Worm (Caenorhabditis elegans) whole organism, L2 larva: Measurements from ENCODE around the gene gst-34.
A peak's percentile ranks its signal among the peaks of the same experiment; 100 is the strongest.

Experiments used
- C34F6.9 ChIP-seq: fragments of 150-350 bp; optimal IDR thresholded peaks from 2 replicates; lab custom pipeline; 2014; ENCODE audit warnings: missing biosample characterization, missing genetic modification characterization
- F13H6.1 ChIP-seq: sonication (generic microtip); optimal IDR thresholded peaks from 2 replicates; lab custom pipeline; 2016; ENCODE audit warnings: missing genetic modification characterization, missing compliant biosample characterization
- R02D3.7 ChIP-seq: fragments of 150-350 bp; optimal IDR thresholded peaks from 2 replicates; lab custom pipeline; 2014; ENCODE audit warnings: missing biosample characterization, missing genetic modification characterization
- Y55F3AM.14 ChIP-seq: fragments of 200-800 bp; sonication (Bioruptor generic); optimal IDR thresholded peaks from 2 replicates; lab custom pipeline; 2018; ENCODE audit warnings: mild to moderate bottlenecking, missing genetic modification characterization, missing compliant biosample characterization
- ZK546.5 ChIP-seq: sonication (generic microtip); optimal IDR thresholded peaks from 2 replicates; lab custom pipeline; 2017; ENCODE audit warnings: missing biosample characterization, missing genetic modification characterization
- aly-2 ChIP-seq: fragments of 150-350 bp; optimal IDR thresholded peaks from 2 replicates; lab custom pipeline; 2014; ENCODE audit warnings: missing biosample characterization, missing genetic modification characterization
- ama-1 ChIP-seq: fragments of 150-350 bp; optimal IDR thresholded peaks from 2 replicates; lab custom pipeline; 2018; ENCODE audit warnings: inconsistent platforms
- blmp-1 ChIP-seq: sonication (generic microtip); optimal IDR thresholded peaks from 2 replicates; lab custom pipeline; 2017; ENCODE audit warnings: missing genetic modification characterization, mild to moderate bottlenecking, missing compliant biosample characterization, antibody characterized with exemption, moderate library complexity; ENCODE audit not compliant: insufficient read depth
- ceh-16 ChIP-seq: fragments of 150-350 bp; optimal IDR thresholded peaks from 2 replicates; lab custom pipeline; 2014; ENCODE audit warnings: missing biosample characterization, missing genetic modification characterization
- ceh-82 ChIP-seq: fragments of 150-350 bp; optimal IDR thresholded peaks from 2 replicates; lab custom pipeline; 2014; ENCODE audit warnings: missing biosample characterization, missing genetic modification characterization
- crh-2 ChIP-seq: sonication (generic microtip); optimal IDR thresholded peaks from 2 replicates; lab custom pipeline; 2017; ENCODE audit warnings: missing biosample characterization, missing genetic modification characterization
- dmd-4 ChIP-seq: sonication (generic microtip); optimal IDR thresholded peaks from 2 replicates; lab custom pipeline; 2017; ENCODE audit warnings: missing biosample characterization, missing genetic modification characterization
- egl-27 ChIP-seq: sonication (generic microtip); optimal IDR thresholded peaks from 3 replicates; lab custom pipeline; 2017; ENCODE audit warnings: missing biosample characterization, missing genetic modification reagents, missing genetic modification characterization
- elt-3 ChIP-seq: sonication (generic microtip); optimal IDR thresholded peaks from 2 replicates; lab custom pipeline; 2017; ENCODE audit warnings: missing biosample characterization, missing genetic modification characterization
- fos-1 ChIP-seq: fragments of 150-350 bp; optimal IDR thresholded peaks from 2 replicates; lab custom pipeline; 2014; ENCODE audit warnings: missing biosample characterization, missing genetic modification characterization
- gmeb-1 ChIP-seq: fragments of 150-350 bp; optimal IDR thresholded peaks from 2 replicates; lab custom pipeline; 2014; ENCODE audit warnings: missing biosample characterization, missing genetic modification characterization
- lin-11 ChIP-seq: fragments of 150-350 bp; sonication (generic microtip); optimal IDR thresholded peaks from 2 replicates; lab custom pipeline; 2014; ENCODE audit warnings: missing biosample characterization, missing genetic modification characterization, inconsistent platforms, mixed read lengths
- lin-13 ChIP-seq: fragments of 150-350 bp; optimal IDR thresholded peaks from 2 replicates; lab custom pipeline; 2014; ENCODE audit warnings: missing biosample characterization, missing genetic modification reagents, missing genetic modification characterization
- lin-39 ChIP-seq: fragments of 150-350 bp; optimal IDR thresholded peaks from 2 replicates; lab custom pipeline; 2014; ENCODE audit warnings: missing biosample characterization, missing genetic modification reagents, missing genetic modification characterization
- lsy-2 ChIP-seq, 2 experiments: fragments of 150-350 bp in 1 of 2; sonication (generic microtip) in 1 of 2; optimal IDR thresholded peaks; 2 replicates each; lab custom pipeline; 2014 to 2017; ENCODE audit warnings: missing biosample characterization in 2 of 2, missing genetic modification characterization in 2 of 2
- mab-5 ChIP-seq: fragments of 150-350 bp; optimal IDR thresholded peaks from 2 replicates; lab custom pipeline; 2014; ENCODE audit warnings: missing biosample characterization, missing genetic modification characterization
- nhr-10 ChIP-seq: sonication (generic microtip); optimal IDR thresholded peaks from 2 replicates; lab custom pipeline; 2017; ENCODE audit warnings: missing biosample characterization, missing genetic modification characterization
- nhr-11 ChIP-seq: fragments of 150-350 bp; optimal IDR thresholded peaks from 2 replicates; lab custom pipeline; 2014; ENCODE audit warnings: missing biosample characterization, missing genetic modification characterization
- nhr-12 ChIP-seq: fragments of 150-350 bp; optimal IDR thresholded peaks from 2 replicates; lab custom pipeline; 2014; ENCODE audit warnings: missing biosample characterization, missing genetic modification characterization
- nhr-129 ChIP-seq: fragments of 150-350 bp; optimal IDR thresholded peaks from 2 replicates; lab custom pipeline; 2014; ENCODE audit warnings: missing biosample characterization, missing genetic modification characterization
- nhr-21 ChIP-seq: fragments of 150-350 bp; optimal IDR thresholded peaks from 2 replicates; lab custom pipeline; 2014; ENCODE audit warnings: missing biosample characterization, missing genetic modification characterization
- nhr-23 ChIP-seq: fragments of 150-350 bp; optimal IDR thresholded peaks from 2 replicates; lab custom pipeline; 2014; ENCODE audit warnings: missing biosample characterization, missing genetic modification reagents, missing genetic modification characterization
- nhr-237 ChIP-seq: fragments of 150-350 bp; optimal IDR thresholded peaks from 2 replicates; lab custom pipeline; 2014; ENCODE audit warnings: missing biosample characterization, missing genetic modification characterization
- nhr-25 ChIP-seq: fragments of 150-350 bp; sonication (generic microtip); optimal IDR thresholded peaks from 3 replicates; lab custom pipeline; 2014; ENCODE audit warnings: missing biosample characterization, missing genetic modification characterization
- nhr-77 ChIP-seq: fragments of 150-350 bp; optimal IDR thresholded peaks from 2 replicates; lab custom pipeline; 2014; ENCODE audit warnings: missing biosample characterization, missing genetic modification characterization
- peb-1 ChIP-seq: fragments of 150-350 bp; optimal IDR thresholded peaks from 2 replicates; lab custom pipeline; 2014; ENCODE audit warnings: missing biosample characterization, missing genetic modification characterization
- sem-4 ChIP-seq: fragments of 150-350 bp; optimal IDR thresholded peaks from 2 replicates; lab custom pipeline; 2014; ENCODE audit warnings: missing biosample characterization, missing genetic modification reagents, missing genetic modification characterization
- skn-1 ChIP-seq: sonication (generic microtip); optimal IDR thresholded peaks from 2 replicates; lab custom pipeline; 2017; ENCODE audit warnings: missing biosample characterization, missing genetic modification characterization
- sma-3 ChIP-seq: sonication (generic microtip); optimal IDR thresholded peaks from 2 replicates; lab custom pipeline; 2016; ENCODE audit warnings: missing genetic modification reagents, missing genetic modification characterization, missing compliant biosample characterization
- sma-9 ChIP-seq, 2 experiments: fragments of 150-350 bp in 1 of 2; sonication (generic microtip) in 1 of 2; optimal IDR thresholded peaks; 2 replicates each; lab custom pipeline; 2014 to 2016; ENCODE audit warnings: missing genetic modification characterization in 2 of 2, mild to moderate bottlenecking in 1 of 2, missing biosample characterization in 1 of 2, missing compliant biosample characterization in 1 of 2, missing genetic modification reagents in 1 of 2, moderate library complexity in 1 of 2
- snpc-4 ChIP-seq: fragments of 150-350 bp; optimal IDR thresholded peaks from 2 replicates; lab custom pipeline; 2014; ENCODE audit warnings: missing biosample characterization, missing genetic modification characterization
- unc-39 ChIP-seq: fragments of 150-350 bp; optimal IDR thresholded peaks from 2 replicates; lab custom pipeline; 2014; ENCODE audit warnings: missing biosample characterization, missing genetic modification characterization
- unc-55 ChIP-seq: fragments of 150-350 bp; sonication (generic microtip); optimal IDR thresholded peaks from 3 replicates; lab custom pipeline; 2014; ENCODE audit warnings: missing biosample characterization, missing genetic modification reagents, missing genetic modification characterization
- unc-62 ChIP-seq: fragments of 150-350 bp; optimal IDR thresholded peaks from 2 replicates; lab custom pipeline; 2014; ENCODE audit warnings: missing biosample characterization, missing genetic modification reagents, missing genetic modification characterization
- ztf-11 ChIP-seq: sonication (generic microtip); optimal IDR thresholded peaks from 2 replicates; lab custom pipeline; 2017; ENCODE audit warnings: missing biosample characterization, missing genetic modification characterization
- ztf-4 ChIP-seq: fragments of 150-350 bp; optimal IDR thresholded peaks from 2 replicates; lab custom pipeline; 2014; ENCODE audit warnings: missing biosample characterization, missing genetic modification characterization

Gene gst-34

DNA sequence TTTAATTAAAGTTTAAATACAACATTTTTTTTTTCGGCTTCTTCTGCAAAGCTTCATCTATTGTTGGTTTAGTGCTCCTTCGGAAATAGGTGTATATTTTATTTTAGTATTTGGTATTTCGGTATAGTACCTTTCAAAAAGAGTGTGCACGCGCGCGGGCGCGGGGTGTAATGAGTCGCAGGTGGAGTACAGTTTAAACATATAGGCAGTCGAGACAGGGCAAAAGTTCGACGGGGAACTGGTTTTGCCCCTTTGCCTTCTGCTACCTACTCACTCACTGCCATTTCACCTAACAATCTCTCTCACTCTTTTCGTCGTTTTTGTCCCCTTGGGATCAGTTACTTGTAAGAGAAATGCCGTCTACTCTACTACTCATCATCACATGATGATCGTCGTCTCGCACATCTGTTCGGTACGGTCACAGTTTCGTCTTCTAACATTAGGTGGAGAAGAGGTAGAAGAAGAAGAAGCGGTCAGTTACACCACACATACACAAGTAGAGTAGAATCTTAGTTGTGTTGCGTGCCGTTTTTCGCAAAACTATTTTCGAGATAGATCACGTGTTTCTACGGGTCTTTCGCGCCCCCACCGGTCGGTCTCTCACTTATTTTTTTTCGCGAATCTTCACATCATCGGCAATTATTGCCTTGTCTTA, 29.3 kb upstream of the gst-34 start:
- TF ChIP-seq unc-62: no peak
- TF ChIP-seq snpc-4 (tag; lab: Kevin White, UChicago): no peak
- TF ChIP-seq unc-39 (tag; lab: Kevin White, UChicago): no peak
- TF ChIP-seq lin-11 (tag; lab: Kevin White, UChicago): no peak
- TF ChIP-seq nhr-21 (tag; lab: Kevin White, UChicago): peak; percentile 59
- no peak for TF ChIP-seq lsy-2 (tag; optimal IDR thresholded peaks at IDR 0.05; lab: Kevin White, UChicago)
- TF ChIP-seq R02D3.7 (tag; lab: Kevin White, UChicago): no peak
- TF ChIP-seq mab-5 (tag; lab: Kevin White, UChicago): no peak
- no peak for TF ChIP-seq nhr-237 (tag; lab: Kevin White, UChicago)
- no peak for TF ChIP-seq skn-1
- TF ChIP-seq nhr-129: peak; percentile 89
- peak; percentile 53 for TF ChIP-seq crh-2 (tag; lab: Kevin White, UChicago)
- no peak for TF ChIP-seq gmeb-1
- TF ChIP-seq nhr-25 (tag; lab: Kevin White, UChicago): peak; percentile 86
- no peak for TF ChIP-seq elt-3 (tag; lab: Kevin White, UChicago)
- peak; percentile 71 for TF ChIP-seq blmp-1
- no peak for TF ChIP-seq nhr-10 (tag; lab: Kevin White, UChicago)
- no peak for TF ChIP-seq egl-27 (tag; lab: Kevin White, UChicago)
- peak; percentile 69 for TF ChIP-seq sma-9 (GFP tag; optimal IDR thresholded peaks at IDR 0.05; lab: Kevin White, UChicago)
- TF ChIP-seq sma-9 (tag; optimal IDR thresholded peaks at IDR 0.05; lab: Kevin White, UChicago): no peak
- TF ChIP-seq sma-3 (GFP tag; lab: Kevin White, UChicago): peak; percentile 74
- no peak for TF ChIP-seq lin-13 (GFP tag; lab: Kevin White, UChicago)
- TF ChIP-seq ama-1 (lab: Kevin White, UChicago): no peak
- TF ChIP-seq dmd-4: no peak
- TF ChIP-seq nhr-12: no peak
- no peak for TF ChIP-seq peb-1 (tag; lab: Kevin White, UChicago)
- TF ChIP-seq nhr-11 (tag; lab: Kevin White, UChicago): no peak
- TF ChIP-seq ztf-11 (tag; lab: Kevin White, UChicago): no peak
- no peak for TF ChIP-seq lin-39 (tag; lab: Kevin White, UChicago)
- peak; percentile 19 for TF ChIP-seq fos-1
- TF ChIP-seq aly-2: no peak
- no peak for TF ChIP-seq Y55F3AM.14 (GFP tag; lab: Kevin White, UChicago)
- peak; percentile 77 for TF ChIP-seq F13H6.1
- no peak for TF ChIP-seq nhr-77 (tag; lab: Kevin White, UChicago)
- no peak for TF ChIP-seq nhr-23
- TF ChIP-seq ztf-4 (tag; lab: Kevin White, UChicago): peak; percentile 57
- TF ChIP-seq sem-4 (tag; lab: Kevin White, UChicago): no peak
- TF ChIP-seq unc-55 (GFP tag; lab: Kevin White, UChicago): no peak
- peak; percentile 46 for TF ChIP-seq ceh-16

DNA sequence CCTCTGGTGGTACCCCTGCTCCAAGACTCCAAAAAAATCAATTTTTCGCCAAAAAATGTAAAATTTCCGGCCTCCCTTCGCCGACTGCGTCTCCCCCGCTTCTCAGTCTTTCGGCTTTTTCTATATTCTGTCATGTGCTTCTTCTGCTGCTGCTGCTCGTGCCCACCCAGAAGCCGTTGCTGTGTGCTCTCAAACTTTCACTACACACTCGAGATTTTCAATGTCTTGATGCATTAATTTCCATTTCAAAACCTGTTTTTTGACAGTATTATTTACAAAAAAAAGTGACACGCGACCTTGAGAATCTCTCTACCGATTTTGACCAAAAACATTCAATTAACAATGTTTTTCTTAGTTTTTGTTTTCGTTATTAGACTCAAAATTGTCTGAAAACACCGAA, 26.3 kb upstream of the gst-34 start:
- TF ChIP-seq blmp-1 (peak; percentile 36), skn-1 (no peak), sma-3 (GFP tag; lab: Kevin White, UChicago) (no peak), ceh-82 (tag; lab: Kevin White, UChicago) (no peak), C34F6.9 (tag; lab: Kevin White, UChicago) (peak; percentile 32), R02D3.7 (tag; lab: Kevin White, UChicago) (no peak), egl-27 (tag; lab: Kevin White, UChicago) (no peak), unc-55 (GFP tag; lab: Kevin White, UChicago) (peak; percentile 22), lsy-2 (tag; optimal IDR thresholded peaks at IDR 0.05; lab: Kevin White, UChicago) (peak in 1 of 2 experiments; percentile 12)
- TF ChIP-seq, all 48 proteins: peak for 4

DNA sequence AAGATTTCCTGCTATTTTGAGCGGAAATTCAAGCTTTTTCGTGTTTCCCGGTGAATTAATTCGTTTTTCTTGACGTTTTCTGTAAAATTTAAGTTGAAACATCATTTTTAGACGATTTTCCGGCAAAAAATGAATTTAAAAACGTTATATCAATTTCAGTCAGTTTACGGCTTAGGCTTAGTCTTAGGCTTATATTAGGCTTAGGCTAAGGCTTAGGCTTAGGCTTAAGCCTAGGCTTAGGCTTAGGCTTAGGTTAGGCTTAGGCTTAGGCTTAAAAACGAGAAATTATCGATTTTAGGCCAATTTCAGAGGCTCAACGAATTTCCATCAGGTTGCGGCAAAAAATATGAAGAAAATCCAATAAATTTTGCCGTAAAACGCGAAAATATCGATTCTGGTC, 25.8 kb upstream of the gst-34 start:
- no peak for TF ChIP-seq F13H6.1
- no peak for TF ChIP-seq mab-5 (tag; lab: Kevin White, UChicago)
- TF ChIP-seq nhr-23: no peak
- no peak for TF ChIP-seq egl-27 (tag; lab: Kevin White, UChicago)
- no peak for TF ChIP-seq lin-39 (tag; lab: Kevin White, UChicago)
- TF ChIP-seq nhr-21 (tag; lab: Kevin White, UChicago): no peak
- TF ChIP-seq ZK546.5 (tag; lab: Kevin White, UChicago): no peak
- no peak for TF ChIP-seq sma-3 (GFP tag; lab: Kevin White, UChicago)
- no peak for TF ChIP-seq C34F6.9 (tag; lab: Kevin White, UChicago)
- no peak for TF ChIP-seq Y55F3AM.14 (GFP tag; lab: Kevin White, UChicago)
- TF ChIP-seq snpc-4 (tag; lab: Kevin White, UChicago): no peak
- no peak for TF ChIP-seq skn-1
- no peak for TF ChIP-seq unc-55 (GFP tag; lab: Kevin White, UChicago)
- TF ChIP-seq ama-1 (lab: Kevin White, UChicago): no peak
- no peak for TF ChIP-seq blmp-1
- no peak for TF ChIP-seq gmeb-1
- no peak for TF ChIP-seq dmd-4
- TF ChIP-seq nhr-237 (tag; lab: Kevin White, UChicago): no peak
